Worm (Caenorhabditis elegans) whole organism, midembryonic: ENCODE data around the gene ddr-2.

Experiments used
- T22C8.4 ChIP-seq: fragments of 200-800 bp; sonication (Bioruptor generic); IDR thresholded peaks from 2 replicates; pipeline ENCODE4 v1.3.6; 2022; ENCODE audit warnings: missing genetic modification characterization, missing compliant biosample characterization
- cog-1 ChIP-seq: sonication (generic microtip); optimal IDR thresholded peaks from 2 replicates; lab custom pipeline; 2016; ENCODE audit warnings: missing genetic modification characterization, missing compliant biosample characterization
- flt-1 ChIP-seq: fragments of 200-800 bp; sonication (Bioruptor generic); IDR thresholded peaks from 2 replicates; pipeline ENCODE4 v1.3.6; 2022; ENCODE audit warnings: missing genetic modification characterization, missing compliant biosample characterization
- med-1 ChIP-seq: sonication (generic microtip); optimal IDR thresholded peaks from 2 replicates; lab custom pipeline; 2017; ENCODE audit warnings: missing genetic modification characterization, mild to moderate bottlenecking, missing compliant biosample characterization, antibody characterized with exemption, missing genetic modification reagents; ENCODE audit not compliant: insufficient read depth
- tab-1 ChIP-seq: fragments of 200-800 bp; sonication (Bioruptor generic); IDR thresholded peaks from 2 replicates; pipeline ENCODE4 v1.3.6; 2022; ENCODE audit warnings: missing genetic modification characterization, missing compliant biosample characterization
- ztf-23 ChIP-seq: fragments of 200-800 bp; sonication (Bioruptor generic); IDR thresholded peaks from 2 replicates; pipeline ENCODE4 v1.3.6; 2022; ENCODE audit warnings: missing genetic modification reagents, missing genetic modification characterization, missing compliant biosample characterization

ce11 chrX:3310702-3311101, 4.4 kb upstream of the ddr-2 start:
- TF ChIP-seq med-1 (no peak), ztf-23 (GFP tag; lab: Robert Waterston, UW) (no peak), flt-1 (GFP tag; lab: Robert Waterston, UW) (no peak), tab-1 (GFP tag; lab: Robert Waterston, UW) (no peak), T22C8.4 (GFP tag; lab: Robert Waterston, UW) (no peak), cog-1 (no peak)
